Worm (Caenorhabditis elegans): Measurements from ENCODE around the gene F54D5.5.
A peak's percentile ranks its signal among the peaks of the same experiment; 100 is the strongest.

The F54D5.5 gene

DNA sequence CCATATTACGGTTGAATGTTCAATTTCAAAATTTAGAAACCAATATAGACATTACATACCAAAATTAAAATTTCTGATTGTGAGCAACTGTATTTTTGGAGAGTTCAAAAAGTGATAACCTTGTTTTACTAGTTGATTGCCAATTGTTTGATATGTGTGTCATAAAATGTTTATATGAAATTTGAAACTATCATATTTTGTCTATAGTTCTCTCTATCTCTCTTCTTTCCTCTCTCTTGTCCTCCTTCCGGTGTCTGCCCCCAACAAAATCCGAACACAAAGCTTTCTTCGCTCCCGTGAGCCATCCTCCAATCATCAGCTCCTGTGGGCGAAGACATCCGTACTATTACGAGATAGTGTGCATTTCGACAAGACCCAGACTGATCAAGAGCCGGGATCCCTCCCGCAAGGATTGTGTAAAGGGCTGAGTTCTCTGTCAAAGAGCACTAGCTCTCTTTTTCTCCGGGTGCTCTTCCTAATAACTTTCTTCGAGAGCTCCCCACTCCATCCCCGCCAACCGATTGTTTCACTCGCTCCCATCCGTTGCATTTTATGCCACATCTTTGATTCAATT is 35.7 kb upstream of the F54D5.5 start:
- TF ChIP-seq nhr-77 (tag; optimal IDR thresholded peaks at IDR 0.05) (no peak), lin-13 (GFP tag; optimal IDR thresholded peaks at IDR 0.05) (no peak), nhr-129 (tag; optimal IDR thresholded peaks at IDR 0.05) (peak; percentile 40), F13H6.1 (tag; optimal IDR thresholded peaks at IDR 0.05) (peak; percentile 58), sma-9 (GFP tag; optimal IDR thresholded peaks at IDR 0.05) (peak; percentile 10), sma-9 (tag; optimal IDR thresholded peaks at IDR 0.05) (no peak), C34F6.9 (tag; optimal IDR thresholded peaks at IDR 0.05) (peak; percentile 23)

DNA sequence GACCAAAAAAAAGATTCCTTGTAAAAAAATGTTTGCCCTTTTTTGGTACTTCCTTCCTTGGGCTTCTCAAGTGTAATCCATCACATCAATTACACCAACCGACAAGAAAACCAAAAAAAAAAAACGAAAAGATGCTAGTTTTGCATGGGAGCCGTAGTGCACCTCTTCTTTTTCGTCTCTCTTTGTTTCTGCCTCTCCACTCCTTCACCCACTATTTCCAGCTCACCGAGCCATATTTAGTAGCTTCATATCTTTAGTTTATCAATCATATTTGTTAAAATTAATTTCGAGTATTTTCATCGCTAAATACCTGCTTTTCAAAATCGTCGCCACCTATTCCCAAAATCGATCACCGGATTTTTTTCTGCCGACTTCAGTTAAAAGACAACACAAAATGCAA is 33.9 kb upstream of the F54D5.5 start, which contains the start of gene F07A11.4:
Gene F07A11.4, plus strand, starts transcription at position 301 of the 400 bp plus-strand sequence.
- TF ChIP-seq blmp-1 (tag; optimal IDR thresholded peaks at IDR 0.05; ENCODE audit: insufficient read depth), result no peak
- no peak for TF ChIP-seq ztf-4 (tag; optimal IDR thresholded peaks at IDR 0.05)
- TF ChIP-seq Y55F3AM.14 (GFP tag; optimal IDR thresholded peaks at IDR 0.05), result no peak
- TF ChIP-seq mbf-1 (tag; optimal IDR thresholded peaks at IDR 0.05), result no peak
- peak; percentile 12 for TF ChIP-seq unc-55 (GFP tag; optimal IDR thresholded peaks at IDR 0.05)
- TF ChIP-seq peb-1 (tag; optimal IDR thresholded peaks at IDR 0.05), result no peak
- TF ChIP-seq ZK546.5 (tag; optimal IDR thresholded peaks at IDR 0.05), result no peak

DNA sequence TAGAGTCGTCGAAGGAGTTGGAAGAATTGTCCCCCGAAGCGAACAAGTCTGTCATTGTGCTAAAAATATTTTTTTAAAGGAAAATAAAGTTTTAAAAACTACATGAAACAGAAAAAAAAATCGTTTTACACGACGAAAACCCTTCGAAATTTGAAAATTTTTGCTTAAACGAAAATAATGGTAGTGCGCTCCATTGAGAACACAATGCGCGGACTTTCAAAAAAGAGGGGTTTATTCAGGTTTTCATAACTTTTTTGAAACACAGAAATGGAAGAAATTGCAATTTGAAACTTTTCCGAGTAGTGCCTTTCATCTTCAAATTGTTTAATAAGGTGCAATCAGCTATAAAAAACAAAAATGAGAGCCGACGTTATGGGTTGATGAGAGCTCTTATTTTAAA is 32.9 kb upstream of the F54D5.5 start, which contains the start of gene npp-5:
Gene npp-5, minus strand, starts transcription at position 59 of the 400 bp plus-strand sequence.
- no peak for TF ChIP-seq ceh-82 (tag; optimal IDR thresholded peaks at IDR 0.05)
- TF ChIP-seq nhr-21 (tag; optimal IDR thresholded peaks at IDR 0.05), result no peak
- TF ChIP-seq crh-2 (tag; optimal IDR thresholded peaks at IDR 0.05), result peak; percentile 25
- TF ChIP-seq mbf-1 (tag; optimal IDR thresholded peaks at IDR 0.05), result no peak
- TF ChIP-seq ceh-16 (tag; optimal IDR thresholded peaks at IDR 0.05), result no peak
- TF ChIP-seq nhr-12 (tag; optimal IDR thresholded peaks at IDR 0.05), result no peak
- no peak for TF ChIP-seq ztf-1 (GFP tag; conservative IDR thresholded peaks at IDR 0.05)
- TF ChIP-seq nhr-25 (tag; optimal IDR thresholded peaks at IDR 0.05), result no peak
- no peak for TF ChIP-seq unc-39 (tag; optimal IDR thresholded peaks at IDR 0.05)
- no peak for TF ChIP-seq sma-9 (GFP tag; optimal IDR thresholded peaks at IDR 0.05)
- no peak for TF ChIP-seq sma-9 (tag; optimal IDR thresholded peaks at IDR 0.05)
- no peak for TF ChIP-seq nhr-6 (tag; optimal IDR thresholded peaks at IDR 0.05)
- no peak for TF ChIP-seq ama-1 (optimal IDR thresholded peaks at IDR 0.05)
- TF ChIP-seq F13H6.1 (tag; optimal IDR thresholded peaks at IDR 0.05), result no peak
- no peak for TF ChIP-seq ztf-11 (tag; optimal IDR thresholded peaks at IDR 0.05)
- TF ChIP-seq fos-1 (tag; optimal IDR thresholded peaks at IDR 0.05), result no peak
- TF ChIP-seq nhr-129 (tag; optimal IDR thresholded peaks at IDR 0.05), result no peak
- no peak for TF ChIP-seq snpc-4 (tag; optimal IDR thresholded peaks at IDR 0.05)
- no peak for TF ChIP-seq peb-1 (tag; optimal IDR thresholded peaks at IDR 0.05)
- TF ChIP-seq C34F6.9 (tag; optimal IDR thresholded peaks at IDR 0.05), result peak; percentile 50
- no peak for TF ChIP-seq unc-62 (GFP tag; optimal IDR thresholded peaks at IDR 0.05)
- peak; percentile 75 for TF ChIP-seq unc-55 (GFP tag; optimal IDR thresholded peaks at IDR 0.05)
- no peak for TF ChIP-seq Y55F3AM.14 (GFP tag; optimal IDR thresholded peaks at IDR 0.05)
- TF ChIP-seq lin-13 (GFP tag; optimal IDR thresholded peaks at IDR 0.05), result no peak
- TF ChIP-seq gmeb-1 (tag; optimal IDR thresholded peaks at IDR 0.05), result peak; percentile 93
- no peak for TF ChIP-seq aly-2 (tag; optimal IDR thresholded peaks at IDR 0.05)
- TF ChIP-seq sma-3 (GFP tag; optimal IDR thresholded peaks at IDR 0.05), result no peak
- no peak for TF ChIP-seq elt-1 (tag; optimal IDR thresholded peaks at IDR 0.05)
- no peak for TF ChIP-seq ZK546.5 (tag; optimal IDR thresholded peaks at IDR 0.05)
- TF ChIP-seq nhr-237 (tag; optimal IDR thresholded peaks at IDR 0.05), result no peak
- TF ChIP-seq egl-27 (tag; optimal IDR thresholded peaks at IDR 0.05), result no peak
- no peak for TF ChIP-seq alr-1 (tag; optimal IDR thresholded peaks at IDR 0.05)
- TF ChIP-seq nhr-10 (tag; optimal IDR thresholded peaks at IDR 0.05), result no peak
- TF ChIP-seq lsy-2 (tag; optimal IDR thresholded peaks at IDR 0.05), result peak in 1 of 2 experiments; percentile 52

ce11 chrII:11596157-11596740 is 29.4 kb upstream of the F54D5.5 start:
- TF ChIP-seq fos-1 (tag; optimal IDR thresholded peaks at IDR 0.05) (no peak), sma-9 (GFP tag; optimal IDR thresholded peaks at IDR 0.05) (peak; percentile 77), sma-9 (tag; optimal IDR thresholded peaks at IDR 0.05) (no peak), sma-3 (GFP tag; optimal IDR thresholded peaks at IDR 0.05) (peak; percentile 59), lsy-2 (tag; optimal IDR thresholded peaks at IDR 0.05) (peak in 1 of 2 experiments; percentile 8)

Data from whole organism, L2 larva.